Fruit fly (Drosophila melanogaster) whole organism, pupa: Measurements from ENCODE around the gene Cpr67Fb.

ENCODE experiments used
- CG13204 ChIP-seq: fragments of 200-800 bp; sonication (Bioruptor generic); optimal IDR thresholded peaks from 2 replicates; lab custom pipeline; 2018; ENCODE audit warnings: missing biosample characterization, mild to moderate bottlenecking, missing genetic modification characterization, moderate library complexity
- CG15710 ChIP-seq: fragments of 200-800 bp; sonication (Bioruptor generic); optimal IDR thresholded peaks from 2 replicates; lab custom pipeline; 2018; ENCODE audit warnings: missing biosample characterization, mild to moderate bottlenecking, missing genetic modification characterization, moderate library complexity
- CG17806 ChIP-seq: fragments of 200-800 bp; sonication (Bioruptor generic); optimal IDR thresholded peaks from 2 replicates; lab custom pipeline; 2018; ENCODE audit warnings: missing biosample characterization, mild to moderate bottlenecking, missing genetic modification characterization, moderate library complexity
- CG4496 ChIP-seq: fragments of 200-800 bp; sonication (Bioruptor generic); IDR thresholded peaks from 3 replicates; pipeline ENCODE4 v1.3.6; 2022; ENCODE audit warnings: missing biosample characterization, missing genetic modification characterization
- CG8159 ChIP-seq: fragments of 200-800 bp; sonication (Bioruptor generic); optimal IDR thresholded peaks from 3 replicates; lab custom pipeline; 2018; ENCODE audit warnings: missing biosample characterization, mild to moderate bottlenecking, missing genetic modification characterization, moderate library complexity
- CG8301 ChIP-seq: fragments of 200-800 bp; sonication (Bioruptor generic); optimal IDR thresholded peaks from 2 replicates; lab custom pipeline; 2018; ENCODE audit warnings: missing biosample characterization, mild to moderate bottlenecking, missing genetic modification characterization
- CG9948 ChIP-seq: fragments of 200-800 bp; sonication (Bioruptor generic); optimal IDR thresholded peaks from 2 replicates; lab custom pipeline; 2018; ENCODE audit warnings: missing biosample characterization, mild to moderate bottlenecking, missing genetic modification characterization, moderate library complexity
- D1 ChIP-seq: fragments of 200-800 bp; sonication (Bioruptor generic); optimal IDR thresholded peaks from 2 replicates; lab custom pipeline; 2018; ENCODE audit warnings: missing biosample characterization, mild to moderate bottlenecking, missing genetic modification characterization, moderate library complexity
- EcR ChIP-seq: fragments of 200-800 bp; sonication (Bioruptor generic); optimal IDR thresholded peaks from 3 replicates; lab custom pipeline; 2019; ENCODE audit warnings: missing biosample characterization, missing genetic modification characterization, mild to moderate bottlenecking, moderate library complexity, missing genetic modification reagents
- Snoo ChIP-seq: fragments of 200-800 bp; sonication (Bioruptor generic); optimal IDR thresholded peaks from 3 replicates; lab custom pipeline; 2017; ENCODE audit warnings: missing biosample characterization, mild to moderate bottlenecking, missing genetic modification characterization, inconsistent platforms
- fd96Ca ChIP-seq: fragments of 200-800 bp; sonication (Bioruptor generic); IDR thresholded peaks from 3 replicates; pipeline ENCODE4 v1.3.6; 2022; ENCODE audit warnings: missing biosample characterization, missing genetic modification characterization
- gl ChIP-seq: fragments of 200-800 bp; sonication (Bioruptor generic); optimal IDR thresholded peaks from 2 replicates; lab custom pipeline; 2018; ENCODE audit warnings: missing biosample characterization, mild to moderate bottlenecking, missing genetic modification characterization

DNA sequence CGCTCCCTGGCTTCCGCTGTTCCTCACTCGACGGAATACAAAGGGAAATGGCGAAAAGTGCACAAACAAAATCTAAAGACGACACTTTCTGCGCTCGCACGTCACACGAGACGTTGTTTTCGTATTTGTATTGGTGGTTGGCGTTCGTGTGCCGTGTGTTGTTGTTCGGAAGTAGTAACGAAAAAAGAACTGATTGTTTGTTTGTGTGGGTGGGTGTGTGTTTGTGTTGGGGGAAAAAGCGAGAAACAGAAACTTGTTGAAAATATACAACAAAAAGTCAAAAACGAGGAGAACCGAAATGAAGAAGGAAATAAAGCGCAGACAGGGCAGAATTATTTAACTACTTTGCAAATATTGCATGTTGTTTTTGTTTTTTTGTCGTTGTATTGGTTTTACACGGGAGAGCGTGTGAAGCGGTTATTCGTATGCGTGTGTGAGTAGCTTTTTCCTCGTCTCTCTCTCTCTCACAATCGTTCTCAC is 4.3 kb downstream of the Cpr67Fb start:
- TF ChIP-seq EcR (GFP tag; lab: Kevin White, UChicago) (no peak), CG8301 (tag; lab: Kevin White, UChicago) (no peak), CG4496 (no peak), fd96Ca (no peak), D1 (no peak), CG8159 (tag; lab: Kevin White, UChicago) (peak; percentile 16), gl (peak; percentile 37), CG9948 (tag; lab: Kevin White, UChicago) (no peak), CG17806 (tag; lab: Kevin White, UChicago) (no peak), CG15710 (tag; lab: Kevin White, UChicago) (no peak), Snoo (tag; lab: Kevin White, UChicago) (no peak), CG13204 (peak; percentile 14)
